Worm (Caenorhabditis elegans): ENCODE results near the gene F40F11.3.

- TF ChIP-seq W03F9.2 (tag; optimal IDR thresholded peaks at IDR 0.05): peak; percentile 89
- TF ChIP-seq him-1 (tag; optimal IDR thresholded peaks at IDR 0.05): no peak
- TF ChIP-seq dao-5 (tag; optimal IDR thresholded peaks at IDR 0.05): no peak
Observed at ce11 chrIV:11604909-11605308, 11.1 kb upstream of the F40F11.3 start, which contains the start of the genes ragc-1 and Y24F12A.1.

All from whole organism, L4/young adult.